Fruit fly (Drosophila melanogaster): ENCODE measurements around the gene Fit1.

Fit1 gene

DNA sequence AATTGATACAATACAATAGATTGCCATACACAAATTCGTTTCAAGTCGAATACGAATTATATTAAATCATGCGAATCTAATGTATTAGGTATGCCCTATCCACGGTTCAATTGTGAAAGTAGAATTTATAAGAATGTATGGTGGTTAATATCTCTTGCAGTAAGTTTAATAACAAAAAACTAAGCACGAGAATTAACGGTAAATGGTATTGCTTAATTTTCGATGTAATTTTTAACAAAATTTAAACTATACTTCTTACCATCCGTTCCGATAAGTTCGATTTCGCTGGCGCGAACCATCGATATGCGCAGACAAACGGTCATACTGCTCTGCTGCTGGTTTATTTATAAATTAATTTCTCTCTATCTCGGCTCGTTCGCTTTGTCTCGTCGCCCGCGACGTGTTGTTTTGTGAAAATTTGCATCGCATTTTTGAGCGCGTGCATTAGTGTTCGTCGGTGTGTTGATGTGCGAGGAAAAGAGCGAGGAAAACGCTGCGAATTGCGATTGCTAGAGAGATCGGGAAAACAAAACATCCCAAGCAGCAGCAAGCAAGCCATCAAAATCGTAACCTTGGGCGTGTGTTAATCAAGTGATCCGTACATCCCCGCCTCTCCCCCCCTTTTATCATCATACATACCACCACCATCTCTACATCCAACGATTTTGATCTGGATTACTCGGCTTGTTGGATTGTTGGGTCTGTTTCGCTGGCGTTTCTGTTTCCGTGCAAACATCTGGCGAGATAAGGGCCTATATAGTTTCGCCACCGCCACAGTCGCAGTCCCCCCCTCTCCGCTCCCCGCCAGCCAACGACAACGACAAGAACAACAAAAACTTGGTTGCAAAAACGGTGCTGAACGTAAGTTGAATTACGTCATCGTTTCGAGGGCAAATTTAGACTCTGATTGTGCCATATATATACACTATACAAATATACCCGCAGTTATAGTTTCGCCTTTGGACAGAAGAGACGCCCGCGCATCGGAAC lies at the start of gene Fit1 (continued):
- TF ChIP-seq CG3726 (GFP tag; IDR thresholded peaks at IDR 0.05) (no peak), zen (tag; optimal IDR thresholded peaks at IDR 0.05) (no peak), CG8765 (GFP tag; IDR thresholded peaks at IDR 0.05) (no peak), eyg (GFP tag; optimal IDR thresholded peaks at IDR 0.05) (no peak), ERR (GFP tag; optimal IDR thresholded peaks at IDR 0.05) (no peak), H2.0 (GFP tag; IDR thresholded peaks at IDR 0.05) (no peak), CG10543 (GFP tag; optimal IDR thresholded peaks at IDR 0.05) (peak; percentile 90), esg (GFP tag; conservative IDR thresholded peaks at IDR 0.05) (no peak), Dek (tag; optimal IDR thresholded peaks at IDR 0.05) (no peak), CG4854 (GFP tag; optimal IDR thresholded peaks at IDR 0.05) (no peak), Bdp1 (GFP tag; optimal IDR thresholded peaks at IDR 0.05) (no peak), aop (GFP tag; IDR thresholded peaks at IDR 0.05) (no peak), HHEX (GFP tag; optimal IDR thresholded peaks at IDR 0.05) (peak; percentile 27), CG15479 (GFP tag; optimal IDR thresholded peaks at IDR 0.05) (no peak), H15 (GFP tag; IDR thresholded peaks at IDR 0.05) (no peak), CG1024 (GFP tag; IDR thresholded peaks at IDR 0.05) (no peak), jing (GFP tag; optimal IDR thresholded peaks at IDR 0.05) (no peak), CG4404 (GFP tag; IDR thresholded peaks at IDR 0.05) (no peak), chif (GFP tag; optimal IDR thresholded peaks at IDR 0.05) (no peak), tup (GFP tag; optimal IDR thresholded peaks at IDR 0.05) (no peak), CG8089 (GFP tag; optimal IDR thresholded peaks at IDR 0.05) (no peak), CG34376 (GFP tag; optimal IDR thresholded peaks at IDR 0.05) (peak; percentile 95), CG10431 (GFP tag; optimal IDR thresholded peaks at IDR 0.05) (no peak), cg (GFP tag; optimal IDR thresholded peaks at IDR 0.05) (peak; percentile 42), tap (tag; optimal IDR thresholded peaks at IDR 0.05) (no peak), CG6791 (GFP tag; IDR thresholded peaks at IDR 0.05; ENCODE audit: partially characterized antibody) (peak; percentile 73), cato (GFP tag; optimal IDR thresholded peaks at IDR 0.05; ENCODE audit: borderline replicate concordance) (no peak), Rfx (GFP tag; IDR thresholded peaks at IDR 0.05) (no peak), sc (optimal IDR thresholded peaks at IDR 0.05) (no peak), sc (GFP tag; optimal IDR thresholded peaks at IDR 0.05) (no peak), p53 (GFP tag; optimal IDR thresholded peaks at IDR 0.05) (no peak), CG2120 (GFP tag; optimal IDR thresholded peaks at IDR 0.05) (no peak), CG1233 (GFP tag; optimal IDR thresholded peaks at IDR 0.05) (no peak), CG7271 (tag; optimal IDR thresholded peaks at IDR 0.05) (no peak), Bgb (GFP tag; IDR thresholded peaks at IDR 0.05; ENCODE audit: partially characterized antibody) (peak; percentile 75), tll (GFP tag; optimal IDR thresholded peaks at IDR 0.05) (no peak), CG6175 (GFP tag; IDR thresholded peaks at IDR 0.05) (peak; percentile 69; the same call in 1 of the 3 replicates), Hr51 (GFP tag; optimal IDR thresholded peaks at IDR 0.05) (no peak), ham (GFP tag; IDR thresholded peaks at IDR 0.05) (no peak), pfk (GFP tag; optimal IDR thresholded peaks at IDR 0.05) (peak; percentile 78), maf-S (GFP tag; optimal IDR thresholded peaks at IDR 0.05) (no peak), onecut (GFP tag; IDR thresholded peaks at IDR 0.05) (no peak), CG31365 (tag; optimal IDR thresholded peaks at IDR 0.05) (peak; percentile 14), al (GFP tag; IDR thresholded peaks at IDR 0.05) (no peak), CG16813 (GFP tag; IDR thresholded peaks at IDR 0.05; ENCODE audit: partially characterized antibody) (peak; percentile 45), Gsc (GFP tag; IDR thresholded peaks at IDR 0.05) (no peak)
